Fruit fly (Drosophila melanogaster) whole organism, embryonic: ENCODE results near the gene yrt.

ENCODE experiments used
- Atf3 ChIP-seq: fragments of 200-800 bp; sonication (Bioruptor generic); optimal IDR thresholded peaks from 3 replicates; lab custom pipeline; 2016; ENCODE audit warnings: missing biosample characterization, missing genetic modification characterization
- CG10274 ChIP-seq: fragments of 200-800 bp; sonication (Bioruptor generic); optimal IDR thresholded peaks from 3 replicates; lab custom pipeline; 2017; ENCODE audit warnings: missing biosample characterization, mild to moderate bottlenecking, missing genetic modification characterization
- CG10321 ChIP-seq: fragments of 200-800 bp; sonication (Bioruptor generic); IDR thresholded peaks from 2 replicates; pipeline ENCODE4 v1.3.6; 2022; ENCODE audit warnings: missing biosample characterization, missing genetic modification characterization
- CG10366 ChIP-seq: fragments of 200-800 bp; sonication (Bioruptor generic); IDR thresholded peaks from 2 replicates; pipeline ENCODE4 v1.3.6; 2022; ENCODE audit warnings: missing biosample characterization, missing genetic modification characterization
- CG10431 ChIP-seq: fragments of 200-800 bp; sonication (Bioruptor generic); optimal IDR thresholded peaks from 3 replicates; lab custom pipeline; 2018; ENCODE audit warnings: missing biosample characterization, mild to moderate bottlenecking, missing genetic modification characterization
- CG10543 ChIP-seq: fragments of 200-800 bp; sonication (Bioruptor generic); optimal IDR thresholded peaks from 3 replicates; lab custom pipeline; 2017; ENCODE audit warnings: missing biosample characterization, mild to moderate bottlenecking, missing genetic modification characterization, moderate library complexity
- CG10959 ChIP-seq: fragments of 200-800 bp; sonication (Bioruptor generic); IDR thresholded peaks from 2 replicates; pipeline ENCODE4 v1.3.6; 2022; ENCODE audit warnings: missing biosample characterization, missing genetic modification characterization
- CG30403 ChIP-seq: fragments of 200-800 bp; sonication (Bioruptor generic); optimal IDR thresholded peaks from 3 replicates; lab custom pipeline; 2016; ENCODE audit warnings: missing biosample characterization, missing genetic modification characterization
- CG30431 ChIP-seq: fragments of 200-800 bp; sonication (Bioruptor generic); optimal IDR thresholded peaks from 2 replicates; lab custom pipeline; 2017; ENCODE audit warnings: missing biosample characterization, missing genetic modification characterization
- CG32532 ChIP-seq: fragments of 200-800 bp; sonication (Bioruptor generic); IDR thresholded peaks from 2 replicates; pipeline ENCODE4 v1.3.6; 2022; ENCODE audit warnings: missing biosample characterization, missing genetic modification characterization
- CG32772 ChIP-seq: fragments of 200-800 bp; sonication (Bioruptor generic); IDR thresholded peaks from 2 replicates; pipeline ENCODE4 v1.3.6; 2022; ENCODE audit warnings: missing biosample characterization, missing genetic modification characterization
- CG33557 ChIP-seq: fragments of 200-800 bp; sonication (Bioruptor generic); optimal IDR thresholded peaks from 2 replicates; lab custom pipeline; 2019; ENCODE audit warnings: missing biosample characterization, mild to moderate bottlenecking, missing genetic modification characterization, moderate library complexity
- CG9727 ChIP-seq: fragments of 200-800 bp; sonication (Bioruptor generic); optimal IDR thresholded peaks from 3 replicates; lab custom pipeline; 2017; ENCODE audit warnings: missing biosample characterization, mild to moderate bottlenecking, missing genetic modification characterization
- CkIIα-i1 ChIP-seq: fragments of 200-800 bp; sonication (Bioruptor generic); IDR thresholded peaks from 2 replicates; pipeline ENCODE4 v1.3.6; 2022; ENCODE audit warnings: missing biosample characterization, missing genetic modification characterization
- D19B ChIP-seq: fragments of 200-800 bp; sonication (Bioruptor generic); optimal IDR thresholded peaks from 2 replicates; lab custom pipeline; 2017; ENCODE audit warnings: missing biosample characterization, mild to moderate bottlenecking, missing genetic modification characterization
- Eip74EF ChIP-seq, 2 experiments: fragments of 200-800 bp in 1 of 2; fragments of >200 bp in 1 of 2; sonication (Bioruptor generic) in 1 of 2; optimal IDR thresholded peaks; 2 replicates each; lab custom pipeline; 2017 to 2019; ENCODE audit warnings: missing biosample characterization in 2 of 2, missing genetic modification characterization in 2 of 2, mild to moderate bottlenecking in 1 of 2, moderate library complexity in 1 of 2
- Elba2 ChIP-seq: fragments of 200-800 bp; sonication (Bioruptor generic); optimal IDR thresholded peaks from 3 replicates; lab custom pipeline; 2016; ENCODE audit warnings: missing biosample characterization, missing genetic modification characterization
- HLH54F ChIP-seq: fragments of 200-800 bp; sonication (Bioruptor generic); optimal IDR thresholded peaks from 3 replicates; lab custom pipeline; 2016; ENCODE audit warnings: missing biosample characterization, missing genetic modification characterization
- Myb ChIP-seq: fragments of 200-800 bp; sonication (Bioruptor generic); optimal IDR thresholded peaks from 2 replicates; lab custom pipeline; 2016; ENCODE audit warnings: missing biosample characterization, missing genetic modification characterization
- Neu2 ChIP-seq: fragments of 200-800 bp; sonication (Bioruptor generic); optimal IDR thresholded peaks from 3 replicates; lab custom pipeline; 2016; ENCODE audit warnings: missing biosample characterization, missing genetic modification characterization, borderline replicate concordance
- Oaz ChIP-seq: fragments of 200-800 bp; sonication (Bioruptor generic); IDR thresholded peaks from 2 replicates; pipeline ENCODE4 v1.3.6; 2022; ENCODE audit warnings: missing biosample characterization, missing genetic modification characterization
- Optix ChIP-seq: fragments of 200-800 bp; sonication (Bioruptor generic); IDR thresholded peaks from 3 replicates; pipeline ENCODE4 v1.3.6; 2022; ENCODE audit warnings: missing biosample characterization, missing genetic modification characterization
- abd-A ChIP-seq: fragments of 200-800 bp; sonication (Bioruptor generic); optimal IDR thresholded peaks from 3 replicates; lab custom pipeline; 2019; ENCODE audit warnings: missing biosample characterization, mild to moderate bottlenecking, missing genetic modification characterization, moderate library complexity
- ash1 ChIP-seq: fragments of 200-800 bp; sonication (Bioruptor generic); optimal IDR thresholded peaks from 2 replicates; lab custom pipeline; 2018; ENCODE audit warnings: missing biosample characterization, mild to moderate bottlenecking, missing genetic modification characterization
- az2 ChIP-seq: fragments of 200-800 bp; sonication (Bioruptor generic); optimal IDR thresholded peaks from 3 replicates; lab custom pipeline; 2016; ENCODE audit warnings: missing biosample characterization, missing genetic modification characterization
- cato ChIP-seq: fragments of 200-800 bp; sonication (Bioruptor generic); optimal IDR thresholded peaks from 2 replicates; lab custom pipeline; 2016; ENCODE audit warnings: missing biosample characterization, missing genetic modification characterization, borderline replicate concordance
- dimm ChIP-seq: fragments of 200-800 bp; sonication (Bioruptor generic); IDR thresholded peaks from 2 replicates; pipeline ENCODE4 v1.3.6; 2022; ENCODE audit warnings: missing biosample characterization, missing genetic modification characterization
- en ChIP-seq: fragments of 200-800 bp; sonication (Bioruptor generic); optimal IDR thresholded peaks from 2 replicates; lab custom pipeline; 2016; ENCODE audit warnings: missing biosample characterization, missing genetic modification characterization
- fd64A ChIP-seq: fragments of 200-800 bp; sonication (Bioruptor generic); optimal IDR thresholded peaks from 3 replicates; lab custom pipeline; 2018; ENCODE audit warnings: missing biosample characterization, mild to moderate bottlenecking, missing genetic modification characterization
- fd96Cb ChIP-seq: fragments of 200-800 bp; sonication (Bioruptor generic); optimal IDR thresholded peaks from 2 replicates; lab custom pipeline; 2018; ENCODE audit warnings: missing biosample characterization, mild to moderate bottlenecking, missing genetic modification characterization, moderate library complexity
- gcm2 ChIP-seq: fragments of 200-800 bp; sonication (Bioruptor generic); optimal IDR thresholded peaks from 2 replicates; lab custom pipeline; 2016; ENCODE audit warnings: missing biosample characterization, missing genetic modification characterization
- gsb ChIP-seq: fragments of 200-800 bp; sonication (Bioruptor generic); IDR thresholded peaks from 2 replicates; pipeline ENCODE4 v1.3.6; 2022; ENCODE audit warnings: missing biosample characterization, missing genetic modification characterization
- h ChIP-seq: fragments of >200 bp; optimal IDR thresholded peaks from 2 replicates; lab custom pipeline; 2017
- kni ChIP-seq: fragments of 200-800 bp; sonication (Bioruptor generic); optimal IDR thresholded peaks from 3 replicates; lab custom pipeline; 2017; ENCODE audit warnings: mild to moderate bottlenecking, missing biosample characterization, missing genetic modification reagents, missing genetic modification characterization
- pita ChIP-seq: fragments of 200-800 bp; sonication (Bioruptor generic); optimal IDR thresholded peaks from 2 replicates; lab custom pipeline; 2017; ENCODE audit warnings: missing biosample characterization, mild to moderate bottlenecking, missing genetic modification characterization
- pum ChIP-seq: fragments of 200-800 bp; sonication (Bioruptor generic); optimal IDR thresholded peaks from 2 replicates; lab custom pipeline; 2016; ENCODE audit warnings: missing biosample characterization, missing genetic modification characterization
- slbo ChIP-seq: fragments of 200-800 bp; sonication (Bioruptor generic); IDR thresholded peaks from 2 replicates; pipeline ENCODE4 v1.3.6; 2022; ENCODE audit warnings: missing biosample characterization, missing genetic modification characterization
- sob ChIP-seq: fragments of 200-800 bp; sonication (Bioruptor generic); IDR thresholded peaks from 2 replicates; pipeline ENCODE4 v1.3.6; 2022; ENCODE audit warnings: missing biosample characterization, missing genetic modification characterization
- stc ChIP-seq: fragments of 200-800 bp; sonication (Bioruptor generic); IDR thresholded peaks from 2 replicates; pipeline ENCODE4 v1.3.6; 2022; ENCODE audit warnings: missing biosample characterization, missing genetic modification characterization
- trh ChIP-seq: fragments of 200-800 bp; sonication (Bioruptor generic); optimal IDR thresholded peaks from 2 replicates; lab custom pipeline; 2016; ENCODE audit warnings: missing biosample characterization, missing genetic modification characterization
- unpg ChIP-seq: fragments of 200-800 bp; sonication (Bioruptor generic); optimal IDR thresholded peaks from 3 replicates; lab custom pipeline; 2018; ENCODE audit warnings: missing biosample characterization, mild to moderate bottlenecking, missing genetic modification characterization, moderate library complexity

yrt gene

dm6 chr3R:13428341-13429040 is 6.3 kb downstream of the yrt start (continued):
- TF ChIP-seq CG10321 (no peak), CG10543 (GFP tag; lab: Kevin White, UChicago) (no peak), abd-A (tag; lab: Kevin White, UChicago) (no peak), CG10274 (GFP tag; lab: Kevin White, UChicago) (no peak), fd96Cb (tag; lab: Kevin White, UChicago) (peak; percentile 79), CG30403 (GFP tag; lab: Kevin White, UChicago) (peak; percentile 82), fd64A (no peak), en (GFP tag; lab: Kevin White, UChicago) (peak; percentile 48), gcm2 (GFP tag; lab: Kevin White, UChicago) (peak; percentile 28), CG32532 (GFP tag; lab: Robert Waterston, UW) (peak; percentile 54), unpg (GFP tag; lab: Kevin White, UChicago) (peak; percentile 83), CG33557 (GFP tag; lab: Kevin White, UChicago) (peak; percentile 45), slbo (GFP tag; lab: Robert Waterston, UW) (peak; percentile 71), CG10366 (GFP tag; lab: Robert Waterston, UW) (peak; percentile 62), sob (peak; percentile 42; the same call in 1 of the 2 replicates), CG10431 (no peak), Atf3 (GFP tag; lab: Kevin White, UChicago) (peak; percentile 32), ash1 (GFP tag; lab: Kevin White, UChicago) (no peak), az2 (GFP tag; lab: Kevin White, UChicago) (peak; percentile 69), Eip74EF (GFP tag; optimal IDR thresholded peaks at IDR 0.05; lab: Kevin White, UChicago) (peak in 1 of 2 experiments; percentile 26), CkIIα-i1 (GFP tag; lab: Robert Waterston, UW) (no peak), cato (no peak), CG30431 (GFP tag; lab: Kevin White, UChicago) (peak; percentile 30), gsb (GFP tag; lab: Robert Waterston, UW) (peak; percentile 44; the same call in 1 of the 2 replicates), stc (GFP tag; lab: Robert Waterston, UW) (peak; percentile 74), Myb (peak; percentile 19), Neu2 (GFP tag; lab: Kevin White, UChicago) (no peak), h (lab: Kevin White, UChicago) (no peak), CG9727 (peak; percentile 59), CG32772 (peak; percentile 59; the same call in 1 of the 2 replicates), Elba2 (GFP tag; lab: Kevin White, UChicago) (peak; percentile 7), HLH54F (GFP tag; lab: Kevin White, UChicago) (peak; percentile 55), dimm (no peak), Oaz (GFP tag; lab: Robert Waterston, UW) (no peak), D19B (GFP tag; lab: Kevin White, UChicago) (no peak), CG10959 (GFP tag; lab: Robert Waterston, UW) (peak; percentile 69; the same call in 1 of the 2 replicates), pum (peak; percentile 52), pita (no peak), trh (GFP tag; lab: Kevin White, UChicago) (peak; percentile 21), Optix (GFP tag; lab: Robert Waterston, UW) (0 out of 3 replicates have a peak, but pooled peaks have one; percentile 32), kni (GFP tag; lab: Kevin White, UChicago) (no peak)
- TF ChIP-seq, all 482 proteins: peak for 291
